Fruit fly (Drosophila melanogaster): ENCODE measurements around the gene Dci.

dm6 chr3L:813911-814310 is 37.2 kb upstream of the Dci start:
- TF ChIP-seq CG33017 (tag; optimal IDR thresholded peaks at IDR 0.05) = no peak
- no peak for TF ChIP-seq ovo (GFP tag; optimal IDR thresholded peaks at IDR 0.05)
- TF ChIP-seq CG11617 (GFP tag; optimal IDR thresholded peaks at IDR 0.05) = no peak
- TF ChIP-seq tj (GFP tag; optimal IDR thresholded peaks at IDR 0.05) = no peak
- no peak for TF ChIP-seq Crg-1 (GFP tag; optimal IDR thresholded peaks at IDR 0.05)

All from whole organism, adult.